Worm (Caenorhabditis elegans): ENCODE measurements around the gene coh-3.

- TF ChIP-seq snpc-1.3 (tag; optimal IDR thresholded peaks at IDR 0.05; ENCODE audit: insufficient read depth) = no peak
- TF ChIP-seq T26A5.8 (tag; optimal IDR thresholded peaks at IDR 0.05) = no peak
- TF ChIP-seq bed-2 (GFP tag; IDR thresholded peaks at IDR 0.05) = no peak
- TF ChIP-seq dpl-1 (GFP tag; optimal IDR thresholded peaks at IDR 0.05) = no peak
- no peak for TF ChIP-seq rec-8 (tag; optimal IDR thresholded peaks at IDR 0.05)
- no peak for TF ChIP-seq ceh-40 (GFP tag; IDR thresholded peaks at IDR 0.05)
- TF ChIP-seq him-1 (tag; optimal IDR thresholded peaks at IDR 0.05) = no peak
Observed at ce11 chrV:14478979-14479378, 21.8 kb downstream of the coh-3 start, which contains the start of gene clec-55.
